Fruit fly (Drosophila melanogaster) whole organism, adult: ENCODE results near the gene Nepl16.

ENCODE experiments used
- CG11617 ChIP-seq: fragments of 200-800 bp; sonication (Bioruptor generic); optimal IDR thresholded peaks from 2 replicates; lab custom pipeline; 2017; ENCODE audit warnings: mild to moderate bottlenecking, missing biosample characterization, missing genetic modification reagents, missing genetic modification characterization
- CG12768 ChIP-seq: fragments of 200-800 bp; sonication (Bioruptor generic); optimal IDR thresholded peaks from 2 replicates; lab custom pipeline; 2017; ENCODE audit warnings: missing biosample characterization, missing genetic modification characterization, mild to moderate bottlenecking, moderate library complexity, missing genetic modification reagents
- CG14711 ChIP-seq: fragments of 200-800 bp; sonication (Bioruptor generic); optimal IDR thresholded peaks from 2 replicates; lab custom pipeline; 2018; ENCODE audit warnings: missing biosample characterization, mild to moderate bottlenecking, missing genetic modification characterization, moderate library complexity
- CG1620 ChIP-seq: fragments of 200-800 bp; sonication (Bioruptor generic); optimal IDR thresholded peaks from 2 replicates; lab custom pipeline; 2016; ENCODE audit warnings: missing biosample characterization, missing genetic modification characterization
- CG33017 ChIP-seq: fragments of 200-800 bp; sonication (Bioruptor generic); optimal IDR thresholded peaks from 2 replicates; lab custom pipeline; 2018; ENCODE audit warnings: missing biosample characterization, mild to moderate bottlenecking, missing genetic modification characterization, moderate library complexity
- CG5204 ChIP-seq: fragments of 200-800 bp; sonication (Bioruptor generic); optimal IDR thresholded peaks from 2 replicates; lab custom pipeline; 2016; ENCODE audit warnings: missing biosample characterization, missing genetic modification characterization
- CG7045 ChIP-seq: fragments of 200-800 bp; sonication (Bioruptor generic); optimal IDR thresholded peaks from 2 replicates; lab custom pipeline; 2017; ENCODE audit warnings: missing biosample characterization, mild to moderate bottlenecking, missing genetic modification characterization
- CG7101 ChIP-seq: fragments of 200-800 bp; sonication (Bioruptor generic); optimal IDR thresholded peaks from 2 replicates; lab custom pipeline; 2018; ENCODE audit warnings: missing biosample characterization, mild to moderate bottlenecking, missing genetic modification characterization, moderate library complexity
- Clk ChIP-seq: fragments of 200-800 bp; sonication (Bioruptor generic); optimal IDR thresholded peaks from 2 replicates; lab custom pipeline; 2017; ENCODE audit warnings: missing biosample characterization, missing genetic modification characterization
- Crg-1 ChIP-seq: fragments of 200-800 bp; sonication (Bioruptor generic); optimal IDR thresholded peaks from 2 replicates; lab custom pipeline; 2016; ENCODE audit warnings: missing biosample characterization, missing genetic modification characterization
- Hr96 ChIP-seq: fragments of 200-800 bp; sonication (Bioruptor generic); optimal IDR thresholded peaks from 2 replicates; lab custom pipeline; 2016; ENCODE audit warnings: missing biosample characterization, missing genetic modification characterization
- Mnt ChIP-seq: fragments of 200-800 bp; sonication (Bioruptor generic); optimal IDR thresholded peaks from 2 replicates; lab custom pipeline; 2016; ENCODE audit warnings: missing biosample characterization, mild to moderate bottlenecking, missing genetic modification characterization
- bab1 ChIP-seq: fragments of 200-800 bp; sonication (Bioruptor generic); optimal IDR thresholded peaks from 3 replicates; lab custom pipeline; 2019; ENCODE audit warnings: missing biosample characterization, mild to moderate bottlenecking, missing genetic modification characterization, moderate library complexity
- cic ChIP-seq: fragments of 200-800 bp; sonication (Bioruptor generic); optimal IDR thresholded peaks from 2 replicates; lab custom pipeline; 2017; ENCODE audit warnings: missing biosample characterization, mild to moderate bottlenecking, missing genetic modification characterization, moderate library complexity
- cnc ChIP-seq, 2 experiments: fragments of >200 bp; optimal IDR thresholded peaks; 2 replicates each; lab custom pipeline; 2017
- kay ChIP-seq: fragments of 200-800 bp; sonication (Bioruptor generic); peaks from one replicate; lab custom pipeline; 2016; ENCODE audit warnings: missing biosample characterization, missing genetic modification characterization, borderline replicate concordance
- ovo ChIP-seq: fragments of 200-800 bp; sonication (Bioruptor generic); optimal IDR thresholded peaks from 2 replicates; lab custom pipeline; 2016; ENCODE audit warnings: missing biosample characterization, missing genetic modification characterization
- pad ChIP-seq: fragments of 200-800 bp; sonication (Bioruptor generic); optimal IDR thresholded peaks from 3 replicates; lab custom pipeline; 2017; ENCODE audit warnings: missing biosample characterization, missing genetic modification characterization, mild to moderate bottlenecking, moderate library complexity, missing genetic modification reagents
- tj ChIP-seq: fragments of 200-800 bp; sonication (Bioruptor generic); optimal IDR thresholded peaks from 3 replicates; lab custom pipeline; 2017; ENCODE audit warnings: missing biosample characterization, mild to moderate bottlenecking, missing genetic modification characterization, moderate library complexity
- toe ChIP-seq: fragments of 200-800 bp; sonication (Bioruptor generic); optimal IDR thresholded peaks from 2 replicates; lab custom pipeline; 2016; ENCODE audit warnings: missing biosample characterization, missing genetic modification characterization

Gene Nepl16

DNA sequence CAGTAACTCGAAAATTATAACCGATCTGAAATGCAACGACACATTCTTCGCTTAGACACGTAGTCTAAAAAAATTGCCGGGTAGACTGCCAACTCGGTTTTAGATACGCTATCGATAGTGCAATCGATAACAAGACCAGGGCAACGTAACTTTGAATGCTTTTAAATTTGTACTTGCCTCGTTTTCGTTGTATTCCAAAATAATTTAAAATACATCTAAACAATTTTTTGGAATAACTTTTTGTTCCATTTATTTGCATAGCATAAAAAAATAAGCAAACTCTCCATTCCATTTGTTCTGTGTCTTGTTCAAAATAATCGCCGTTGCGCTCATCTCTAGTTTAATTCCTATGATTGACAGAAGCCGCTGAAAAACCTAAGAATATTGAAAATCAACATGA lies 42.7 kb downstream of the Nepl16 start, which contains the start of the genes Stt3B and CG11839:
TSS of gene Stt3B (minus strand) at position 69 of the 400 bp plus-strand sequence.
TSS of gene CG11839 (plus strand) at position 359 of the 400 bp plus-strand sequence.
- TF ChIP-seq cnc (optimal IDR thresholded peaks at IDR 0.05; lab: Kevin White, UChicago) (no peak), kay (GFP tag; lab: Kevin White, UChicago) (no peak), toe (GFP tag; lab: Kevin White, UChicago) (peak; percentile 88), CG7045 (GFP tag; lab: Kevin White, UChicago) (peak; percentile 54), bab1 (GFP tag; lab: Kevin White, UChicago) (peak; percentile 84), CG33017 (tag; lab: Kevin White, UChicago) (peak; percentile 48), Clk (GFP tag; lab: Kevin White, UChicago) (peak; percentile 51), pad (GFP tag; lab: Kevin White, UChicago) (peak; percentile 46), Crg-1 (GFP tag; lab: Kevin White, UChicago) (peak; percentile 45), CG12768 (GFP tag; lab: Kevin White, UChicago) (peak; percentile 33), CG1620 (GFP tag; lab: Kevin White, UChicago) (peak; percentile 88), CG11617 (GFP tag; lab: Kevin White, UChicago) (peak; percentile 77), cic (GFP tag; lab: Kevin White, UChicago) (no peak), CG7101 (tag; lab: Kevin White, UChicago) (peak; percentile 76), Hr96 (GFP tag; lab: Kevin White, UChicago) (no peak), tj (peak; percentile 56), CG5204 (GFP tag; lab: Kevin White, UChicago) (no peak), Mnt (peak; percentile 82), CG14711 (peak; percentile 69), ovo (GFP tag; lab: Kevin White, UChicago) (peak; percentile 45)

DNA sequence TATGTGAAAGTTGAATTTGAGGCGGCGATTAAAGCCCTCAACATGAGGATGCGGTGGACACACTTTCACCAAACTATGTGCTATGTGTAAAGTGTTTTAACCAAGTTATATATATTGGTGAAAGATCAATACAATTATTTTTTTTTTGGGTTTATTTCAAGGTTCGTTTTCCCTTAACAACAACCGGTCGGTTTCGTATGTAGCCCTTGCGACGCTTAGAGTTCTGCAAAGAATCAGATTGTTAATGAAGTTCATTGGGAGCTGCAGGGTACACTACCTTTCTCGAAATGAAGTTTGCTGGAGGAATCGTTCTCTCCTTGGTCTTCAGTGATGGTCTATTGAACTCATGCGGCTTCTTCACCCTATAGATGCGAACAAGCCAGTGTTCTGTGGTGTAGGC lies 45.5 kb downstream of the Nepl16 start:
- no peak for TF ChIP-seq CG33017 (tag; lab: Kevin White, UChicago)
- TF ChIP-seq ovo (GFP tag; lab: Kevin White, UChicago): no peak
- no peak for TF ChIP-seq kay (GFP tag; lab: Kevin White, UChicago)
- TF ChIP-seq bab1 (GFP tag; lab: Kevin White, UChicago): no peak
- no peak for TF ChIP-seq cic (GFP tag; lab: Kevin White, UChicago)
- TF ChIP-seq pad (GFP tag; lab: Kevin White, UChicago): no peak
- TF ChIP-seq CG1620 (GFP tag; lab: Kevin White, UChicago): no peak
- no peak for TF ChIP-seq CG12768 (GFP tag; lab: Kevin White, UChicago)
- no peak for TF ChIP-seq Hr96 (GFP tag; lab: Kevin White, UChicago)
- no peak for TF ChIP-seq cnc (optimal IDR thresholded peaks at IDR 0.05; lab: Kevin White, UChicago)
- TF ChIP-seq toe (GFP tag; lab: Kevin White, UChicago): no peak
- TF ChIP-seq CG5204 (GFP tag; lab: Kevin White, UChicago): no peak
- no peak for TF ChIP-seq CG7101 (tag; lab: Kevin White, UChicago)
- no peak for TF ChIP-seq CG14711
- TF ChIP-seq Crg-1 (GFP tag; lab: Kevin White, UChicago): no peak
- TF ChIP-seq tj: no peak

DNA sequence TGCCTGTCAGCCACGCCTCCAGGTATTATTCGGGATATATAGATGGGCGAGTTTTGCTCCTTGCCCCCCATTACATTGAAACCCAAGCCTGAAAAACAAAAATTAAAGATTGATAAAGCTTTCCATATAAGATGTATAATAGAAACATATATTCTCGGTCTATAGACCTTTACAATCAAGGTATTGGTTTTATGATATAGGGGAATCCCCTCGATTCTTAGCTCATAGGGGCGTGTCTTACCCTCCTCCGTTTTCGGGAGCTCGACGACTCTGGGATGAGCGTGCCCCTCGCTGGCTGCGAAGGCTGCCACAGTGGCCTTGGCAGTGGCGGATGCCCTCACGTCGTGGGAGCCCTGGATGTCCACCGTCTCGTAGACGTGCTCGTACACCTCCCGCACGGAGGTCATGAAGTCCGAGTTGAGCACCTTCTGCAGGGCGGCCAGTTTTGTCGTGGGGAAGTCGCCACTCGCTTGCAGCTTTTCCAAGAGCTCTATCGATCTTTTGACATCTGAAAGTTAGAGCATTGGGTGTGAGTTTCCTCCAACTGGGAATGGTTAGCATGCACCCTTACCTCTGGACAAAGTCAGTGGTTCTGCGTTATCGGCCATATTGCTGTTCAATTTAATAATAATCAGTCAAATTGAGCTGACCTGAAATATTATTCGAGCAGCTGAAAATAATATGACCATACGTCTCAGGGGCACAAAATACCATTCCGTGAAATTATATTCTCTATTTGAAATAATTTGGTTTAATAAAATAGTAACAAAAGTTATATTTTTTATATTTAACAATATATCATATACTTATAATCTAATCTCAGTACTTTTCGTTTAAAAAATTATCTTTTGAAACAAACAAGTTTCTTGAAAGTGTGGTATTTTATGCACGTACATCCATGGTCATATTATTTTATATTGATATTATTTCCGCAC lies 47.1 kb downstream of the Nepl16 start, which contains the start of the genes veli and PQBP1:
TSS of gene veli (minus strand) at position 685 of the 935 bp plus-strand sequence.
TSS of gene PQBP1 (plus strand) at position 885 of the 935 bp plus-strand sequence.
- no peak for TF ChIP-seq pad (GFP tag; lab: Kevin White, UChicago)
- no peak for TF ChIP-seq CG7045 (GFP tag; lab: Kevin White, UChicago)
- TF ChIP-seq CG14711: peak; percentile 18

DNA sequence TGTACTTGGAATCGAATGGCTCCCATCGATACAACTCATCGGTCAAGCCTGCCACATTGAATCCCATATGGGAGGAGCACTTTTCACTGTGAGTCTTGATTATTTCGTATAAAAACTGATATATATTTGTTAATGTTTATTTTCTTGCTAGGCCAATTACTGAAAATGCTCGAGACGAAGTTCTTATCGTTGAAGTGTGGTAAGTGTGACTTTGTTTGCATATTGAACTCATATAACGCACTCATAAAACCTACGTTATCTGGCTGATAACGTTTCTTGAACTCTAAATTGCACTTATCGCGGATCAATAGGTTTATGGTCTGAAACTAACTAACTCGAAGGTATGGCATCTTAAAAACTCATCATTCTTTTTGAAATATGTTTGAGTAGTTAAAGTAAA lies 51.9 kb downstream of the Nepl16 start:
- peak; percentile 7 for TF ChIP-seq kay (GFP tag; lab: Kevin White, UChicago)
- no peak for TF ChIP-seq cnc (optimal IDR thresholded peaks at IDR 0.05; lab: Kevin White, UChicago)
- no peak for TF ChIP-seq cic (GFP tag; lab: Kevin White, UChicago)
- TF ChIP-seq tj: no peak
- no peak for TF ChIP-seq pad (GFP tag; lab: Kevin White, UChicago)
